Worm (Caenorhabditis elegans): ENCODE results near the gene fbxa-55.

ce11 chrIII:901148-901547, 34.7 kb downstream of the fbxa-55 start, which contains the start of gene sucl-2:
- TF ChIP-seq hlh-26 (GFP tag; conservative IDR thresholded peaks at IDR 0.05) (no peak), efl-1 (GFP tag; optimal IDR thresholded peaks at IDR 0.05) (no peak), egrh-3 (GFP tag; IDR thresholded peaks at IDR 0.05) (no peak), Y53G8AR.9 (GFP tag; conservative IDR thresholded peaks at IDR 0.05) (no peak), aptf-2 (GFP tag; conservative IDR thresholded peaks at IDR 0.05) (no peak), unc-62 (GFP tag; optimal IDR thresholded peaks at IDR 0.05) (no peak), him-1 (tag; optimal IDR thresholded peaks at IDR 0.05) (no peak), zim-3 (tag; optimal IDR thresholded peaks at IDR 0.05) (no peak), ceh-27 (GFP tag; optimal IDR thresholded peaks at IDR 0.05) (no peak), snpc-1.3 (tag; optimal IDR thresholded peaks at IDR 0.05; ENCODE audit: insufficient read depth) (no peak), nhr-90 (tag; optimal IDR thresholded peaks at IDR 0.05) (no peak), nfya-2 (GFP tag; IDR thresholded peaks at IDR 0.05) (no peak)
